Fruit fly (Drosophila melanogaster) whole organism, prepupa: ENCODE measurements around the gene Nplp3.

Source experiments
- Blimp-1 ChIP-seq: fragments of 200-800 bp; sonication (Bioruptor generic); optimal IDR thresholded peaks from 3 replicates; lab custom pipeline; 2017; ENCODE audit warnings: missing biosample characterization, missing genetic modification characterization, mild to moderate bottlenecking, moderate library complexity, missing genetic modification reagents
- CG15336 ChIP-seq: fragments of 200-800 bp; sonication (Bioruptor generic); IDR thresholded peaks from 2 replicates; pipeline ENCODE4 v1.3.6; 2022; ENCODE audit warnings: missing biosample characterization, missing genetic modification characterization
- CG3919 ChIP-seq: fragments of 200-800 bp; sonication (Bioruptor generic); optimal IDR thresholded peaks from 3 replicates; lab custom pipeline; 2016; ENCODE audit warnings: missing biosample characterization, missing genetic modification characterization
- CG6792 ChIP-seq: fragments of 200-800 bp; sonication (Bioruptor generic); optimal IDR thresholded peaks from 3 replicates; lab custom pipeline; 2016; ENCODE audit warnings: missing biosample characterization, missing genetic modification characterization
- OdsH ChIP-seq: fragments of 200-800 bp; sonication (Bioruptor generic); optimal IDR thresholded peaks from 3 replicates; lab custom pipeline; 2016; ENCODE audit warnings: missing biosample characterization, missing genetic modification characterization
- Sox14 ChIP-seq: fragments of 200-800 bp; sonication (Bioruptor generic); optimal IDR thresholded peaks from 3 replicates; lab custom pipeline; 2016; ENCODE audit warnings: missing biosample characterization, missing genetic modification characterization
- dac ChIP-seq: fragments of 200-800 bp; sonication (Bioruptor generic); optimal IDR thresholded peaks from 2 replicates; lab custom pipeline; 2017; ENCODE audit warnings: missing biosample characterization, mild to moderate bottlenecking, missing genetic modification characterization
- lz ChIP-seq: fragments of 200-800 bp; sonication (Bioruptor generic); optimal IDR thresholded peaks from 3 replicates; lab custom pipeline; 2016; ENCODE audit warnings: missing biosample characterization, missing genetic modification characterization
- salr ChIP-seq, 2 experiments: fragments of 200-800 bp; sonication (Bioruptor generic); optimal IDR thresholded peaks; 3 replicates each; lab custom pipeline; 2016 to 2018; ENCODE audit warnings: missing biosample characterization in 2 of 2, missing genetic modification characterization in 2 of 2, mild to moderate bottlenecking in 1 of 2
- topi ChIP-seq: fragments of 200-800 bp; sonication (Bioruptor generic); optimal IDR thresholded peaks from 3 replicates; lab custom pipeline; 2016; ENCODE audit warnings: missing biosample characterization, missing genetic modification characterization

DNA sequence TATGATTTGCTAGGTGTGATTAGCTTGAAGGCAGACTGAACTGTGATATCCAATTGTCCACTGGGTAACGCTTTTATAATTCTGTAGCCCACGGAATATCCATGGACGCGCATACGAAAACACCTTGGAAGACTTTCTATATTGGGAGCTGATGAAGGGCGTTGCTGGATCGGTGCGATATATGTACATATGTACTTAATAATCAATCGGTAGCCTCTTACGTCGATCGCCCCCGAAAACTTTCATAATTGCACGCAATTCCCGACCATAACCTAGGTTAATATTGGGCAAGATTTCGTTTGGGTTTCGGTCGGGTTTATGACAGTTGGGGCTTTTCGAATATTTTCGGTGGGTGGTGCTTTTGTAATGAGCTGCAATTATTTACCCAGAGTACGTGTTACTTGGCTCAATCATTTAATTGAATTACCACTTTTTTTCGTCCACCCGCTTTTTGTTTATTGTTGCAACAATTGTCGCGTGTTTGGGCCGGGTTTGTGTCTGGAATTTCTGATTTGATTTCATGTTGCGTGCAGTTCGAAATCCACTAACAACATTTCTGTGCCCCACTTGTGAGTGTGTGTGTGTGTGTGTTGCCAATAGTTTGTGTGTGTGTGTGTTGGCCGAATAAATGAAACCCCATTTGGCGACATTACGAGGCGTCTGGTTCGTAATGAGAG, 35.8 kb upstream of the Nplp3 start, which contains the start of gene CG13049:
- no peak for TF ChIP-seq CG3919 (GFP tag; lab: Kevin White, UChicago)
- no peak for TF ChIP-seq CG15336 (GFP tag; lab: Robert Waterston, UW)
- TF ChIP-seq Blimp-1 (GFP tag; lab: Kevin White, UChicago) = no peak
- TF ChIP-seq OdsH (GFP tag; lab: Kevin White, UChicago) = no peak
- TF ChIP-seq topi (GFP tag; lab: Kevin White, UChicago) = no peak
- TF ChIP-seq CG6792 = no peak
- TF ChIP-seq Sox14 (GFP tag; lab: Kevin White, UChicago) = no peak
- TF ChIP-seq salr (GFP tag; optimal IDR thresholded peaks at IDR 0.05; lab: Kevin White, UChicago) = no peak
- no peak for TF ChIP-seq dac (GFP tag; lab: Kevin White, UChicago)
- TF ChIP-seq lz (GFP tag; lab: Kevin White, UChicago) = no peak
